Worm (Caenorhabditis elegans): Measurements from ENCODE around the gene C16B8.2.

- TF ChIP-seq ceh-14 (tag; optimal IDR thresholded peaks at IDR 0.05) = no peak
- TF ChIP-seq fkh-10 (GFP tag; optimal IDR thresholded peaks at IDR 0.05) = no peak
- TF ChIP-seq Y22D7AL.16 (tag; optimal IDR thresholded peaks at IDR 0.05) = no peak
- no peak for TF ChIP-seq hlh-15 (tag; optimal IDR thresholded peaks at IDR 0.05)
- no peak for TF ChIP-seq tbx-7 (tag; optimal IDR thresholded peaks at IDR 0.05)
- no peak for TF ChIP-seq sdc-2 (tag; optimal IDR thresholded peaks at IDR 0.05)
Measured at ce11 chrX:3976755-3977154, 10.5 kb upstream of the C16B8.2 start.

Data from whole organism, late embryonic.